Fruit fly (Drosophila melanogaster) whole organism, embryonic: ENCODE measurements around the gene NK7.1.

ENCODE experiments used
- Ada2b ChIP-seq: fragments of 200-800 bp; sonication (Bioruptor generic); IDR thresholded peaks from 2 replicates; pipeline ENCODE4 v1.3.6; 2022; ENCODE audit warnings: missing biosample characterization, missing genetic modification characterization
- Antp ChIP-seq: fragments of 200-800 bp; sonication (Bioruptor generic); optimal IDR thresholded peaks from 3 replicates; lab custom pipeline; 2016; ENCODE audit warnings: missing biosample characterization, missing genetic modification characterization
- C15 ChIP-seq: fragments of 200-800 bp; sonication (Bioruptor generic); IDR thresholded peaks from 3 replicates; pipeline ENCODE4 v1.3.6; 2022; ENCODE audit warnings: missing biosample characterization, missing genetic modification characterization
- CG10267 ChIP-seq: fragments of 200-800 bp; sonication (Bioruptor generic); optimal IDR thresholded peaks from 2 replicates; lab custom pipeline; 2018; ENCODE audit warnings: missing biosample characterization, mild to moderate bottlenecking, missing genetic modification characterization, moderate library complexity
- CG10959 ChIP-seq: fragments of 200-800 bp; sonication (Bioruptor generic); IDR thresholded peaks from 2 replicates; pipeline ENCODE4 v1.3.6; 2022; ENCODE audit warnings: missing biosample characterization, missing genetic modification characterization
- CG13123 ChIP-seq: fragments of 200-800 bp; sonication (Bioruptor generic); optimal IDR thresholded peaks from 2 replicates; lab custom pipeline; 2016; ENCODE audit warnings: missing biosample characterization, missing genetic modification characterization
- CG15073 ChIP-seq: fragments of 200-800 bp; sonication (Bioruptor generic); optimal IDR thresholded peaks from 2 replicates; lab custom pipeline; 2016; ENCODE audit warnings: missing biosample characterization, missing genetic modification characterization
- CG1602 ChIP-seq: fragments of 200-800 bp; sonication (Bioruptor generic); optimal IDR thresholded peaks from 3 replicates; lab custom pipeline; 2016; ENCODE audit warnings: missing biosample characterization, missing genetic modification characterization
- CG16815 ChIP-seq: fragments of 200-800 bp; sonication (Bioruptor generic); optimal IDR thresholded peaks from 3 replicates; lab custom pipeline; 2017; ENCODE audit warnings: missing biosample characterization, mild to moderate bottlenecking, missing genetic modification characterization
- CG17568 ChIP-seq: fragments of 200-800 bp; sonication (Bioruptor generic); optimal IDR thresholded peaks from 2 replicates; lab custom pipeline; 2018; ENCODE audit warnings: missing biosample characterization, mild to moderate bottlenecking, missing genetic modification characterization, moderate library complexity
- CG31441 ChIP-seq: fragments of 200-800 bp; sonication (Bioruptor generic); IDR thresholded peaks from 2 replicates; pipeline ENCODE4 v1.3.6; 2022; ENCODE audit warnings: missing biosample characterization, missing genetic modification characterization
- CG3281 ChIP-seq: fragments of 200-800 bp; sonication (Bioruptor generic); optimal IDR thresholded peaks from 3 replicates; lab custom pipeline; 2017; ENCODE audit warnings: missing biosample characterization, mild to moderate bottlenecking, missing genetic modification characterization
- CG4360 ChIP-seq: fragments of 200-800 bp; sonication (Bioruptor generic); IDR thresholded peaks from 2 replicates; pipeline ENCODE4 v1.3.6; 2022; ENCODE audit warnings: missing biosample characterization, missing genetic modification characterization
- CG43689 ChIP-seq: fragments of 200-800 bp; sonication (Bioruptor generic); IDR thresholded peaks from 2 replicates; pipeline ENCODE4 v1.3.6; 2022; ENCODE audit warnings: missing biosample characterization, missing genetic modification characterization
- CG4854 ChIP-seq: fragments of 200-800 bp; sonication (Bioruptor generic); optimal IDR thresholded peaks from 2 replicates; lab custom pipeline; 2016; ENCODE audit warnings: missing biosample characterization, missing genetic modification characterization, inconsistent platforms
- CG5953 ChIP-seq: fragments of 200-800 bp; sonication (Bioruptor generic); IDR thresholded peaks from 2 replicates; pipeline ENCODE4 v1.3.6; 2022; ENCODE audit warnings: missing biosample characterization, missing genetic modification characterization
- CG6683 ChIP-seq: fragments of 200-800 bp; sonication (Bioruptor generic); optimal IDR thresholded peaks from 2 replicates; lab custom pipeline; 2017; ENCODE audit warnings: missing biosample characterization, mild to moderate bottlenecking, missing genetic modification characterization, missing genetic modification reagents
- CG7372 ChIP-seq: fragments of 200-800 bp; sonication (Bioruptor generic); IDR thresholded peaks from 2 replicates; pipeline ENCODE4 v1.3.6; 2022; ENCODE audit warnings: missing biosample characterization, missing genetic modification characterization
- CG7786 ChIP-seq: fragments of 200-800 bp; sonication (Bioruptor generic); optimal IDR thresholded peaks from 2 replicates; lab custom pipeline; 2016; ENCODE audit warnings: missing biosample characterization, missing genetic modification characterization
- CG9215 ChIP-seq: fragments of 200-800 bp; sonication (Bioruptor generic); IDR thresholded peaks from 2 replicates; pipeline ENCODE4 v1.3.6; 2022; ENCODE audit warnings: missing biosample characterization, missing genetic modification characterization
- CG9727 ChIP-seq: fragments of 200-800 bp; sonication (Bioruptor generic); optimal IDR thresholded peaks from 3 replicates; lab custom pipeline; 2017; ENCODE audit warnings: missing biosample characterization, mild to moderate bottlenecking, missing genetic modification characterization
- D19A ChIP-seq: fragments of 200-800 bp; optimal IDR thresholded peaks from 3 replicates; lab custom pipeline; 2019; ENCODE audit warnings: missing biosample characterization, mild to moderate bottlenecking, missing genetic modification characterization, moderate library complexity
- D19B ChIP-seq: fragments of 200-800 bp; sonication (Bioruptor generic); optimal IDR thresholded peaks from 2 replicates; lab custom pipeline; 2017; ENCODE audit warnings: missing biosample characterization, mild to moderate bottlenecking, missing genetic modification characterization
- Elba2 ChIP-seq: fragments of 200-800 bp; sonication (Bioruptor generic); optimal IDR thresholded peaks from 3 replicates; lab custom pipeline; 2016; ENCODE audit warnings: missing biosample characterization, missing genetic modification characterization
- Ets65A ChIP-seq: fragments of 200-800 bp; sonication (Bioruptor generic); peaks from one replicate; lab custom pipeline; 2016; ENCODE audit warnings: missing biosample characterization, missing genetic modification characterization
- H2.0 ChIP-seq: fragments of 200-800 bp; sonication (Bioruptor generic); IDR thresholded peaks from 2 replicates; pipeline ENCODE4 v1.3.6; 2022; ENCODE audit warnings: missing biosample characterization, missing genetic modification characterization
- MTF-1 ChIP-seq: fragments of 200-800 bp; sonication (Bioruptor generic); optimal IDR thresholded peaks from 2 replicates; lab custom pipeline; 2018; ENCODE audit warnings: missing biosample characterization, mild to moderate bottlenecking, missing genetic modification characterization, borderline replicate concordance
- NfI ChIP-seq: fragments of 200-800 bp; sonication (Bioruptor generic); optimal IDR thresholded peaks from 3 replicates; lab custom pipeline; 2018; ENCODE audit warnings: missing biosample characterization, mild to moderate bottlenecking, missing genetic modification characterization, moderate library complexity
- Oaz ChIP-seq: fragments of 200-800 bp; sonication (Bioruptor generic); IDR thresholded peaks from 2 replicates; pipeline ENCODE4 v1.3.6; 2022; ENCODE audit warnings: missing biosample characterization, missing genetic modification characterization
- Ravus ChIP-seq: fragments of 200-800 bp; sonication (Bioruptor generic); IDR thresholded peaks from 2 replicates; pipeline ENCODE4 v1.3.6; 2022; ENCODE audit warnings: missing biosample characterization, missing genetic modification characterization
- Vsx1 ChIP-seq: fragments of 200-800 bp; sonication (Bioruptor generic); optimal IDR thresholded peaks from 2 replicates; lab custom pipeline; 2017; ENCODE audit warnings: missing biosample characterization, mild to moderate bottlenecking, missing genetic modification characterization, missing genetic modification reagents
- ac ChIP-seq: fragments of 200-800 bp; sonication (Bioruptor generic); optimal IDR thresholded peaks from 3 replicates; lab custom pipeline; 2017; ENCODE audit warnings: missing biosample characterization, mild to moderate bottlenecking, missing genetic modification characterization
- ato ChIP-seq: fragments of 200-800 bp; sonication (Bioruptor generic); IDR thresholded peaks from 2 replicates; pipeline ENCODE4 v1.3.6; 2022; ENCODE audit warnings: missing biosample characterization, missing genetic modification characterization; ENCODE audit not compliant: partially characterized antibody
- bowl ChIP-seq: fragments of 200-800 bp; sonication (Bioruptor generic); IDR thresholded peaks from 2 replicates; pipeline ENCODE4 v1.3.6; 2022; ENCODE audit warnings: missing biosample characterization, missing genetic modification characterization
- cad ChIP-seq: fragments of >200 bp; optimal IDR thresholded peaks from 2 replicates; lab custom pipeline; 2017; ENCODE audit warnings: missing biosample characterization, missing genetic modification characterization
- en ChIP-seq: fragments of 200-800 bp; sonication (Bioruptor generic); optimal IDR thresholded peaks from 2 replicates; lab custom pipeline; 2016; ENCODE audit warnings: missing biosample characterization, missing genetic modification characterization
- ewg ChIP-seq: fragments of 200-800 bp; sonication (Bioruptor generic); optimal IDR thresholded peaks from 3 replicates; lab custom pipeline; 2017; ENCODE audit warnings: mild to moderate bottlenecking, missing biosample characterization, missing genetic modification reagents, missing genetic modification characterization
- gt ChIP-seq: fragments of 200-800 bp; sonication (Bioruptor generic); IDR thresholded peaks from 2 replicates; pipeline ENCODE4 v1.3.6; 2022; ENCODE audit warnings: missing biosample characterization, missing genetic modification characterization
- kay ChIP-seq: fragments of 200-800 bp; sonication (Bioruptor generic); optimal IDR thresholded peaks from 2 replicates; lab custom pipeline; 2016; ENCODE audit warnings: missing biosample characterization, missing genetic modification characterization
- lola ChIP-seq, 3 experiments: fragments of >200 bp in 2 of 3; fragments of 200-800 bp in 1 of 3; sonication (Bioruptor generic) in 1 of 3; optimal IDR thresholded peaks; 2 replicates each; lab custom pipeline; 2017 to 2019; ENCODE audit warnings: missing biosample characterization in 3 of 3, missing genetic modification characterization in 3 of 3, mild to moderate bottlenecking in 1 of 3, moderate library complexity in 1 of 3
- mirr ChIP-seq: fragments of 200-800 bp; sonication (Bioruptor generic); optimal IDR thresholded peaks from 3 replicates; lab custom pipeline; 2018; ENCODE audit warnings: missing biosample characterization, mild to moderate bottlenecking, missing genetic modification characterization
- nerfin-2 ChIP-seq: fragments of 200-800 bp; sonication (Bioruptor generic); IDR thresholded peaks from 2 replicates; pipeline ENCODE4 v1.3.6; 2022; ENCODE audit warnings: missing biosample characterization, missing genetic modification characterization; ENCODE audit not compliant: partially characterized antibody
- onecut ChIP-seq: fragments of 200-800 bp; sonication (Bioruptor generic); IDR thresholded peaks from 2 replicates; pipeline ENCODE4 v1.3.6; 2022; ENCODE audit warnings: missing biosample characterization, missing genetic modification characterization
- peb ChIP-seq: fragments of 200-800 bp; sonication (Bioruptor generic); IDR thresholded peaks from 2 replicates; pipeline ENCODE4 v1.3.6; 2022; ENCODE audit warnings: missing biosample characterization, missing genetic modification characterization
- pnt ChIP-seq: fragments of 200-800 bp; sonication (Bioruptor generic); optimal IDR thresholded peaks from 3 replicates; lab custom pipeline; 2016; ENCODE audit warnings: missing biosample characterization, missing genetic modification characterization
- prd ChIP-seq, 3 experiments: fragments of >200 bp in 2 of 3; fragments of 200-800 bp in 1 of 3; sonication (Bioruptor generic) in 1 of 3; optimal IDR thresholded peaks in 2 of 3; IDR thresholded peaks in 1 of 3; 2 replicates in 2 of 3; 3 replicates in 1 of 3; pipeline versions ENCODE4 v1.3.6 to Lab custom; 2017 to 2022; ENCODE audit warnings: missing biosample characterization in 1 of 3, missing genetic modification characterization in 1 of 3
- scrt ChIP-seq: fragments of 200-800 bp; sonication (Bioruptor generic); optimal IDR thresholded peaks from 2 replicates; lab custom pipeline; 2018; ENCODE audit warnings: missing biosample characterization, mild to moderate bottlenecking, missing genetic modification characterization, moderate library complexity
- slp2 ChIP-seq: fragments of 200-800 bp; sonication (Bioruptor generic); optimal IDR thresholded peaks from 2 replicates; lab custom pipeline; 2016; ENCODE audit warnings: missing biosample characterization, missing genetic modification characterization

Gene NK7.1

dm6 chr3R:14329549-14329948, 43.2 kb downstream of the NK7.1 start:
- TF ChIP-seq D19B (peak; percentile 51), CG16815 (GFP tag; lab: Kevin White, UChicago) (no peak), ac (GFP tag; lab: Kevin White, UChicago) (no peak)

dm6 chr3R:14327472-14328104, 45.2 kb downstream of the NK7.1 start, which contains the start of gene spn-B:
spn-B (plus strand) TSS chr3R:14328051.
- peak; percentile 55 for TF ChIP-seq CG4854 (GFP tag; lab: Kevin White, UChicago)
- TF ChIP-seq slp2 (GFP tag; lab: Kevin White, UChicago), result peak; percentile 11
- TF ChIP-seq gt (GFP tag; lab: Robert Waterston, UW), result no peak
- TF ChIP-seq mirr (GFP tag; lab: Kevin White, UChicago), result no peak
- peak; percentile 59 for TF ChIP-seq scrt
- no peak for TF ChIP-seq prd (optimal IDR thresholded peaks at IDR 0.05; lab: Kevin White, UChicago)
- TF ChIP-seq prd (GFP tag; IDR thresholded peaks at IDR 0.05; lab: Robert Waterston, UW), result peak; percentile 59
- peak; percentile 7 for TF ChIP-seq Elba2 (GFP tag; lab: Kevin White, UChicago)
- TF ChIP-seq bowl (GFP tag; lab: Robert Waterston, UW), result 0 out of 2 replicates have a peak, but pooled peaks have one; percentile 38
- TF ChIP-seq CG17568 (GFP tag; lab: Kevin White, UChicago), result peak; percentile 82
- peak; percentile 52 for TF ChIP-seq ewg (GFP tag; lab: Kevin White, UChicago)
- TF ChIP-seq CG7372 (GFP tag; lab: Robert Waterston, UW), result peak; percentile 50; the same call in 1 of the 2 replicates
- TF ChIP-seq Vsx1 (GFP tag; lab: Kevin White, UChicago), result peak; percentile 92
- TF ChIP-seq cad (GFP tag; lab: Kevin White, UChicago), result no peak
- no peak for TF ChIP-seq CG15073 (GFP tag; lab: Kevin White, UChicago)
- peak; percentile 53 for TF ChIP-seq onecut (GFP tag; lab: Robert Waterston, UW)
- TF ChIP-seq en (GFP tag; lab: Kevin White, UChicago), result no peak
- no peak for TF ChIP-seq Antp (GFP tag; lab: Kevin White, UChicago)
- peak; percentile 54 for TF ChIP-seq CG1602
- peak; percentile 33; the same call in 1 of the 2 replicates for TF ChIP-seq Ada2b
- TF ChIP-seq CG43689 (GFP tag; lab: Robert Waterston, UW), result no peak
- peak; percentile 81 for TF ChIP-seq CG10267 (tag; lab: Kevin White, UChicago)
- 0 out of 2 replicates have a peak, but pooled peaks have one; percentile 29 for TF ChIP-seq peb
- peak; percentile 42; the same call in 1 of the 2 replicates for TF ChIP-seq Oaz (GFP tag; lab: Robert Waterston, UW)
- peak; percentile 65 for TF ChIP-seq NfI
- TF ChIP-seq nerfin-2, result no peak
- TF ChIP-seq CG3281 (GFP tag; lab: Kevin White, UChicago), result peak; percentile 80
- peak; percentile 63 for TF ChIP-seq CG13123 (GFP tag; lab: Kevin White, UChicago)
- TF ChIP-seq kay, result peak; percentile 55
- TF ChIP-seq CG9727 (GFP tag; lab: Kevin White, UChicago), result peak; percentile 84
- TF ChIP-seq ato, result no peak
- no peak; the same call in 1 of the 2 replicates for TF ChIP-seq Ravus (GFP tag; lab: Robert Waterston, UW)
- TF ChIP-seq CG31441 (GFP tag; lab: Robert Waterston, UW), result peak; percentile 80
- peak; percentile 56; the same call in 1 of the 2 replicates for TF ChIP-seq CG5953 (GFP tag; lab: Robert Waterston, UW)
- peak; percentile 55 for TF ChIP-seq MTF-1 (GFP tag; lab: Kevin White, UChicago)
- TF ChIP-seq CG6683 (GFP tag; lab: Kevin White, UChicago), result peak; percentile 63
- TF ChIP-seq pnt (GFP tag; lab: Kevin White, UChicago), result peak; percentile 24
- TF ChIP-seq lola (GFP tag; optimal IDR thresholded peaks at IDR 0.05; lab: Kevin White, UChicago), result peak in 1 of 3 experiments; percentile 77
- TF ChIP-seq D19A (tag; lab: Kevin White, UChicago), result peak; percentile 77
- TF ChIP-seq C15 (GFP tag; lab: Robert Waterston, UW), result no peak
- TF ChIP-seq CG10959, result 0 out of 2 replicates have a peak, but pooled peaks have one; percentile 19
- peak; percentile 55 for TF ChIP-seq Ets65A (GFP tag; lab: Kevin White, UChicago)
- peak; percentile 66 for TF ChIP-seq H2.0 (GFP tag; lab: Robert Waterston, UW)
- TF ChIP-seq CG9215 (GFP tag; lab: Robert Waterston, UW), result peak; percentile 42; the same call in 1 of the 2 replicates
- no peak for TF ChIP-seq CG4360 (GFP tag; lab: Robert Waterston, UW)
- peak; percentile 39 for TF ChIP-seq CG7786 (GFP tag; lab: Kevin White, UChicago)
